Worm (Caenorhabditis elegans) whole organism, early embryonic: ENCODE results near the gene C10C5.3.

Source experiments
- ama-1 ChIP-seq: fragments of 150-350 bp; optimal IDR thresholded peaks from 2 replicates; lab custom pipeline; 2014
- ets-7 ChIP-seq: sonication (generic microtip); optimal IDR thresholded peaks from 2 replicates; lab custom pipeline; 2016; ENCODE audit warnings: missing genotype, missing genetic modification characterization, missing compliant biosample characterization
- hmbx-1 ChIP-seq: sonication (generic microtip); optimal IDR thresholded peaks from 2 replicates; lab custom pipeline; 2016; ENCODE audit warnings: mild to moderate bottlenecking, missing genetic modification characterization, missing compliant biosample characterization
- hmg-4 ChIP-seq: fragments of 200-800 bp; sonication (Bioruptor generic); optimal IDR thresholded peaks from 2 replicates; lab custom pipeline; 2018; ENCODE audit warnings: mild to moderate bottlenecking, missing genetic modification characterization, missing compliant biosample characterization
- tbx-37 ChIP-seq: fragments of 200-800 bp; sonication (Bioruptor generic); conservative IDR thresholded peaks from 2 replicates; pipeline ENCODE4 v1.3.6; 2022; ENCODE audit warnings: missing genetic modification reagents, missing genetic modification characterization, missing compliant biosample characterization

ce11 chrIV:9353728-9354127 is 20.9 kb upstream of the C10C5.3 start:
- TF ChIP-seq hmg-4 (GFP tag; lab: Kevin White, UChicago) = no peak
- TF ChIP-seq ama-1 (lab: Kevin White, UChicago) = no peak
- no peak for TF ChIP-seq hmbx-1 (tag; lab: Kevin White, UChicago)
- TF ChIP-seq ets-7 = no peak
- no peak for TF ChIP-seq tbx-37
